Worm (Caenorhabditis elegans) whole organism, young adult: ENCODE data around the gene W02A2.12.

Experiments used
- Y53F4B.3 ChIP-seq: fragments of 200-800 bp; sonication (Bioruptor generic); IDR thresholded peaks from 2 replicates; pipeline ENCODE4 v1.3.6; 2022; ENCODE audit warnings: missing genetic modification reagents, missing genetic modification characterization, missing compliant biosample characterization
- ama-1 ChIP-seq, 3 experiments: fragments of 150-350 bp in 1 of 3; sonication (generic microtip) in 2 of 3; optimal IDR thresholded peaks; 2 replicates each; lab custom pipeline; 2014 to 2018; ENCODE audit warnings: missing biosample characterization in 2 of 3, missing genetic modification characterization in 2 of 3, missing genetic modification reagents in 2 of 3
- attf-6 ChIP-seq: fragments of 200-800 bp; sonication (Bioruptor generic); IDR thresholded peaks from 2 replicates; pipeline ENCODE4 v1.3.6; 2022; ENCODE audit warnings: missing genetic modification reagents, missing genetic modification characterization, missing compliant biosample characterization
- bed-2 ChIP-seq: fragments of 200-800 bp; sonication (Bioruptor generic); IDR thresholded peaks from 2 replicates; pipeline ENCODE4 v1.3.6; 2022; ENCODE audit warnings: missing genetic modification reagents, missing genetic modification characterization, missing compliant biosample characterization
- lin-26 ChIP-seq: fragments of 200-800 bp; sonication (Bioruptor generic); IDR thresholded peaks from 2 replicates; pipeline ENCODE4 v1.3.6; 2022; ENCODE audit warnings: missing genetic modification reagents, missing genetic modification characterization, missing compliant biosample characterization
- snpc-4 ChIP-seq, 5 experiments: fragments of 150-350 bp in 1 of 5; sonication (generic microtip) in 4 of 5; optimal IDR thresholded peaks; 2 replicates each; lab custom pipeline; 2014 to 2018; ENCODE audit warnings: missing genetic modification characterization in 5 of 5, missing biosample characterization in 3 of 5, antibody characterized with exemption in 2 of 5, mild to moderate bottlenecking in 2 of 5, missing compliant biosample characterization in 2 of 5, missing genotype in 2 of 5, moderate library complexity in 2 of 5, missing genetic modification reagents in 1 of 5
- ztf-28 ChIP-seq: fragments of 200-800 bp; sonication (Bioruptor generic); IDR thresholded peaks from 2 replicates; pipeline ENCODE4 v1.3.6; 2022; ENCODE audit warnings: missing genetic modification reagents, missing genetic modification characterization, missing compliant biosample characterization

DNA sequence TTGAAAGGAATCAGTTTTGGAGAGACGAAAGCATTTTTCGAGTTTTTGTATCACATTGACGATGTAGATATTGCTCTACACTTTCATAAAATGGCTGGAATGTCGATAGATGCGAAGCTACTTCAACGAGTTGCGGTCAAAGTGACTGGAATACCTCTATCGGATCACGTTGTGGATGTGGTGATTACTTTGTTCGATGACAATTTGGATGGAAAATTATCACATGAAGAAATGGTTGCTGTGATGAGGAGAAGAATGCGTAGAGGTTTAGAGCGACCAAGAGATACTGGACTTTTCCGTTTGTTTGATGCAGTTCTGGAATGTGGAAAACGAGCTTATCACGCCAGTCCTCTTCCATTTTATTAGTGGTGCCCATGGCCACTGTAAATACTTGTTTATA, 49.0 kb downstream of the W02A2.12 start:
- TF ChIP-seq lin-26 (GFP tag; lab: Robert Waterston, UW): no peak
- TF ChIP-seq snpc-4 (GFP tag; optimal IDR thresholded peaks at IDR 0.05; lab: Kevin White, UChicago): no peak
- no peak for TF ChIP-seq snpc-4 (tag; optimal IDR thresholded peaks at IDR 0.05; lab: Kevin White, UChicago)
- no peak for TF ChIP-seq Y53F4B.3 (GFP tag; lab: Robert Waterston, UW)
- TF ChIP-seq ztf-28 (GFP tag; lab: Robert Waterston, UW): no peak
- TF ChIP-seq ama-1 (optimal IDR thresholded peaks at IDR 0.05; lab: Kevin White, UChicago): no peak
- TF ChIP-seq ama-1 (GFP tag; optimal IDR thresholded peaks at IDR 0.05; lab: Kevin White, UChicago): no peak
- TF ChIP-seq bed-2 (GFP tag; lab: Robert Waterston, UW): no peak
- TF ChIP-seq attf-6: no peak
